Worm (Caenorhabditis elegans) whole organism, L4 larva: ENCODE results near the gene amx-1.

Experiments used
- F44E2.7 ChIP-seq: fragments of 200-800 bp; sonication (Bioruptor generic); IDR thresholded peaks from 2 replicates; pipeline ENCODE4 v2.1.2; 2022; ENCODE audit warnings: missing genetic modification characterization, missing compliant biosample characterization
- ZK337.2 ChIP-seq: fragments of 200-800 bp; sonication (Bioruptor generic); IDR thresholded peaks from 2 replicates; pipeline ENCODE4 v1.3.6; 2022; ENCODE audit warnings: missing genetic modification reagents, missing genetic modification characterization, missing compliant biosample characterization
- aly-2 ChIP-seq: sonication (generic microtip); optimal IDR thresholded peaks from 2 replicates; lab custom pipeline; 2018; ENCODE audit warnings: missing biosample characterization, missing genetic modification characterization
- ceh-20 ChIP-seq: fragments of 200-800 bp; sonication (Bioruptor generic); IDR thresholded peaks from 2 replicates; pipeline ENCODE4 v1.3.6; 2022; ENCODE audit warnings: missing genetic modification reagents, missing genetic modification characterization, missing compliant biosample characterization
- cey-2 ChIP-seq: sonication (generic microtip); optimal IDR thresholded peaks from 3 replicates; lab custom pipeline; 2017; ENCODE audit warnings: missing genetic modification characterization, mild to moderate bottlenecking, missing compliant biosample characterization, antibody characterized with exemption, borderline replicate concordance; ENCODE audit not compliant: insufficient read depth
- ctbp-1 ChIP-seq: fragments of 200-800 bp; sonication (Bioruptor generic); IDR thresholded peaks from 2 replicates; pipeline ENCODE4 v1.3.6; 2022; ENCODE audit warnings: missing genetic modification reagents, missing genetic modification characterization, missing compliant biosample characterization
- daf-12 ChIP-seq: fragments of 150-350 bp; optimal IDR thresholded peaks from 2 replicates; lab custom pipeline; 2014; ENCODE audit warnings: missing biosample characterization, missing genetic modification reagents, missing genetic modification characterization
- daf-16 ChIP-seq, 3 experiments: sonication (generic microtip); optimal IDR thresholded peaks; 2 replicates each; lab custom pipeline; 2016 to 2017; ENCODE audit warnings: missing genetic modification characterization in 3 of 3, missing genetic modification reagents in 3 of 3, mild to moderate bottlenecking in 2 of 3, missing compliant biosample characterization in 2 of 3, missing biosample characterization in 1 of 3, moderate library complexity in 1 of 3
- dmd-6 ChIP-seq: fragments of 200-800 bp; sonication (Bioruptor generic); IDR thresholded peaks from 2 replicates; pipeline ENCODE4 v1.3.6; 2022; ENCODE audit warnings: missing genetic modification reagents, missing genetic modification characterization, missing compliant biosample characterization
- dmd-8 ChIP-seq: fragments of 200-800 bp; sonication (Bioruptor generic); IDR thresholded peaks from 2 replicates; pipeline ENCODE4 v1.3.6; 2022; ENCODE audit warnings: missing genetic modification characterization, missing compliant biosample characterization
- dpl-1 ChIP-seq: fragments of 150-350 bp; optimal IDR thresholded peaks from 2 replicates; lab custom pipeline; 2014; ENCODE audit warnings: missing biosample characterization, missing genetic modification reagents, missing genetic modification characterization
- dve-1 ChIP-seq: sonication (generic microtip); optimal IDR thresholded peaks from 2 replicates; lab custom pipeline; 2017; ENCODE audit warnings: antibody characterized with exemption, mild to moderate bottlenecking, missing genetic modification characterization, missing compliant biosample characterization; ENCODE audit not compliant: insufficient read depth
- egl-27 ChIP-seq: sonication (generic microtip); optimal IDR thresholded peaks from 3 replicates; lab custom pipeline; 2017; ENCODE audit warnings: missing biosample characterization, missing genetic modification reagents, missing genetic modification characterization
- fkh-10 ChIP-seq: fragments of 150-350 bp; optimal IDR thresholded peaks from 2 replicates; lab custom pipeline; 2014; ENCODE audit warnings: missing biosample characterization, missing genetic modification reagents, missing genetic modification characterization
- hif-1 ChIP-seq, 2 experiments: sonication (generic microtip); optimal IDR thresholded peaks; 2 replicates each; lab custom pipeline; 2016 to 2017; ENCODE audit warnings: missing compliant biosample characterization in 2 of 2, missing genetic modification characterization in 2 of 2, missing genetic modification reagents in 2 of 2, missing genotype in 2 of 2, mild to moderate bottlenecking in 1 of 2
- hlh-11 ChIP-seq: fragments of 200-800 bp; sonication (Bioruptor generic); optimal IDR thresholded peaks from 2 replicates; lab custom pipeline; 2018; ENCODE audit warnings: mild to moderate bottlenecking, missing genetic modification characterization, missing compliant biosample characterization
- hlh-30 ChIP-seq: sonication (generic microtip); optimal IDR thresholded peaks from 2 replicates; lab custom pipeline; 2017; ENCODE audit warnings: antibody characterized with exemption, mild to moderate bottlenecking, missing genetic modification characterization, missing compliant biosample characterization; ENCODE audit not compliant: insufficient read depth
- lin-1 ChIP-seq: fragments of 200-800 bp; sonication (Bioruptor generic); IDR thresholded peaks from 2 replicates; pipeline ENCODE4 v1.3.6; 2022; ENCODE audit warnings: missing genetic modification reagents, missing genetic modification characterization, missing compliant biosample characterization
- lin-13 ChIP-seq: fragments of 150-350 bp; optimal IDR thresholded peaks from 2 replicates; lab custom pipeline; 2014; ENCODE audit warnings: missing biosample characterization, missing genetic modification reagents, missing genetic modification characterization
- lir-3 ChIP-seq: sonication (generic microtip); optimal IDR thresholded peaks from 2 replicates; lab custom pipeline; 2016; ENCODE audit warnings: mild to moderate bottlenecking, missing genetic modification characterization, missing compliant biosample characterization
- lsy-2 ChIP-seq, 2 experiments: fragments of 150-350 bp in 1 of 2; sonication (generic microtip) in 1 of 2; optimal IDR thresholded peaks; 2 replicates each; lab custom pipeline; 2014 to 2017; ENCODE audit warnings: missing biosample characterization in 2 of 2, missing genetic modification characterization in 2 of 2
- madf-5 ChIP-seq, 2 experiments: fragments of 200-800 bp; sonication (Bioruptor generic); IDR thresholded peaks; 2 replicates each; pipeline ENCODE4 v1.3.6; 2022; ENCODE audit warnings: missing compliant biosample characterization in 2 of 2, missing genetic modification characterization in 2 of 2
- madf-9 ChIP-seq: fragments of 200-800 bp; sonication (Bioruptor generic); conservative IDR thresholded peaks from 2 replicates; pipeline ENCODE4 v1.3.6; 2022; ENCODE audit warnings: missing genetic modification reagents, missing genetic modification characterization, missing compliant biosample characterization
- mdl-1 ChIP-seq, 2 experiments: fragments of 150-350 bp in 1 of 2; sonication (generic microtip) in 1 of 2; optimal IDR thresholded peaks; 2 replicates each; lab custom pipeline; 2014 to 2017; ENCODE audit warnings: missing biosample characterization in 2 of 2, missing genetic modification characterization in 2 of 2
- mdt-29 ChIP-seq: fragments of 200-800 bp; sonication (Bioruptor generic); IDR thresholded peaks from 2 replicates; pipeline ENCODE4 v1.3.6; 2022; ENCODE audit warnings: missing genetic modification reagents, missing genetic modification characterization, missing compliant biosample characterization
- mep-1 ChIP-seq: fragments of 150-350 bp; sonication (generic microtip); optimal IDR thresholded peaks from 3 replicates; lab custom pipeline; 2014; ENCODE audit warnings: missing biosample characterization, missing genetic modification characterization
- mxl-3 ChIP-seq: fragments of 200-800 bp; sonication (Bioruptor generic); optimal IDR thresholded peaks from 2 replicates; lab custom pipeline; 2018; ENCODE audit warnings: mild to moderate bottlenecking, missing genetic modification characterization, missing compliant biosample characterization
- nhr-10 ChIP-seq: fragments of 150-350 bp; optimal IDR thresholded peaks from 2 replicates; lab custom pipeline; 2014; ENCODE audit warnings: missing biosample characterization, missing genetic modification characterization
- nhr-111 ChIP-seq: fragments of 200-800 bp; sonication (Bioruptor generic); optimal IDR thresholded peaks from 2 replicates; lab custom pipeline; 2018; ENCODE audit warnings: mild to moderate bottlenecking, missing genetic modification characterization, missing compliant biosample characterization
- nhr-28 ChIP-seq: fragments of 150-350 bp; optimal IDR thresholded peaks from 2 replicates; lab custom pipeline; 2014; ENCODE audit warnings: missing biosample characterization, missing genetic modification characterization
- nhr-41 ChIP-seq: fragments of 200-800 bp; sonication (Bioruptor generic); IDR thresholded peaks from 2 replicates; pipeline ENCODE4 v1.3.6; 2022; ENCODE audit warnings: missing genetic modification reagents, missing genetic modification characterization, missing compliant biosample characterization
- nhr-42 ChIP-seq: fragments of 200-800 bp; sonication (Bioruptor generic); IDR thresholded peaks from 2 replicates; pipeline ENCODE4 v1.3.6; 2022; ENCODE audit warnings: missing genetic modification characterization, missing compliant biosample characterization
- php-3 ChIP-seq: fragments of 200-800 bp; sonication (Bioruptor generic); IDR thresholded peaks from 2 replicates; pipeline ENCODE4 v1.3.6; 2022; ENCODE audit warnings: missing genetic modification reagents, missing genetic modification characterization, missing compliant biosample characterization
- saeg-2 ChIP-seq: fragments of 200-800 bp; sonication (Bioruptor generic); IDR thresholded peaks from 2 replicates; pipeline ENCODE4 v1.3.6; 2022; ENCODE audit warnings: missing genetic modification reagents, missing genetic modification characterization, missing compliant biosample characterization
- skn-1 ChIP-seq: fragments of 150-350 bp; optimal IDR thresholded peaks from 2 replicates; lab custom pipeline; 2014; ENCODE audit warnings: missing biosample characterization, missing genetic modification characterization
- snpc-1.2 ChIP-seq: fragments of 200-800 bp; sonication (Bioruptor generic); IDR thresholded peaks from 2 replicates; pipeline ENCODE4 v1.3.6; 2022; ENCODE audit warnings: missing genetic modification reagents, missing genetic modification characterization, missing compliant biosample characterization
- snpc-4 ChIP-seq: fragments of 150-350 bp; optimal IDR thresholded peaks from 2 replicates; lab custom pipeline; 2014; ENCODE audit warnings: missing biosample characterization, missing genetic modification characterization
- tag-97 ChIP-seq: fragments of 200-800 bp; sonication (Bioruptor generic); IDR thresholded peaks from 2 replicates; pipeline ENCODE4 v1.3.6; 2022; ENCODE audit warnings: missing genetic modification characterization, missing compliant biosample characterization
- unc-130 ChIP-seq: sonication (generic microtip); optimal IDR thresholded peaks from 2 replicates; lab custom pipeline; 2016; ENCODE audit warnings: missing genetic modification reagents, missing genetic modification characterization, missing compliant biosample characterization
- unc-39 ChIP-seq: sonication (generic microtip); optimal IDR thresholded peaks from 2 replicates; lab custom pipeline; 2017; ENCODE audit warnings: missing biosample characterization, missing genetic modification characterization
- unc-62 ChIP-seq, 3 experiments: fragments of 150-350 bp in 1 of 3; sonication (generic microtip); optimal IDR thresholded peaks in 2 of 3; peaks in 1 of 3; 1 replicate in 1 of 3; 2 replicates in 2 of 3; lab custom pipeline; 2014 to 2017; ENCODE audit warnings: missing biosample characterization in 3 of 3, missing genetic modification characterization in 3 of 3, missing genetic modification reagents in 3 of 3, missing genotype in 1 of 3
- zfp-3 ChIP-seq: fragments of 200-800 bp; sonication (Bioruptor generic); conservative IDR thresholded peaks from 2 replicates; pipeline ENCODE4 v1.3.6; 2022; ENCODE audit warnings: missing genetic modification reagents, missing genetic modification characterization, missing compliant biosample characterization
- zip-2 ChIP-seq: fragments of 150-350 bp; optimal IDR thresholded peaks from 2 replicates; lab custom pipeline; 2014; ENCODE audit warnings: missing biosample characterization, missing genetic modification characterization

Gene amx-1

ce11 chrIII:3874492-3874891 is 52.3 kb downstream of the amx-1 start:
- peak in 1 of 2 experiments; percentile 11 for TF ChIP-seq mdl-1 (tag; optimal IDR thresholded peaks at IDR 0.05; lab: Kevin White, UChicago)
- no peak for TF ChIP-seq skn-1
- TF ChIP-seq unc-39 (tag; lab: Kevin White, UChicago): no peak
- TF ChIP-seq F44E2.7 (GFP tag; lab: Robert Waterston, UW): no peak
- no peak for TF ChIP-seq egl-27 (tag; lab: Kevin White, UChicago)
- TF ChIP-seq nhr-42: no peak
- peak in 1 of 2 experiments; percentile 41 for TF ChIP-seq unc-62 (GFP tag; optimal IDR thresholded peaks at IDR 0.05 in 1 of 2; lab: Kevin White, UChicago)
- TF ChIP-seq unc-62 (tag; optimal IDR thresholded peaks at IDR 0.05; lab: Kevin White, UChicago): no peak
- TF ChIP-seq nhr-10: no peak
- no peak for TF ChIP-seq fkh-10 (GFP tag; lab: Kevin White, UChicago)
- no peak for TF ChIP-seq mep-1 (tag; lab: Kevin White, UChicago)
- TF ChIP-seq mxl-3 (GFP tag; lab: Kevin White, UChicago): peak; percentile 38
- no peak for TF ChIP-seq nhr-28
- no peak for TF ChIP-seq aly-2
- no peak for TF ChIP-seq lin-1 (GFP tag; lab: Robert Waterston, UW)
- no peak for TF ChIP-seq lir-3 (tag; lab: Kevin White, UChicago)
- no peak for TF ChIP-seq madf-5 (GFP tag; IDR thresholded peaks at IDR 0.05; lab: Robert Waterston, UW)
- no peak; the same call in 1 of the 2 replicates for TF ChIP-seq madf-9 (GFP tag; lab: Robert Waterston, UW)
- no peak for TF ChIP-seq nhr-41
- peak; percentile 31 for TF ChIP-seq zip-2 (tag; lab: Kevin White, UChicago)
- TF ChIP-seq, all 104 proteins: peak for 4

ce11 chrIII:3874895-3875294 is 52.7 kb downstream of the amx-1 start:
- TF ChIP-seq daf-12 (tag; lab: Kevin White, UChicago) (no peak), php-3 (GFP tag; lab: Robert Waterston, UW) (no peak), zfp-3 (0 out of 2 replicates have a peak, but pooled peaks have one; percentile 14), nhr-28 (peak; percentile 67), daf-16 (GFP tag; optimal IDR thresholded peaks at IDR 0.05; lab: Kevin White, UChicago) (no peak), daf-16 (tag; optimal IDR thresholded peaks at IDR 0.05; lab: Kevin White, UChicago) (peak; percentile 17), hlh-30 (tag; lab: Kevin White, UChicago) (peak; percentile 30), dmd-6 (GFP tag; lab: Robert Waterston, UW) (peak; percentile 74), hif-1 (tag; optimal IDR thresholded peaks at IDR 0.05; lab: Kevin White, UChicago) (peak in 1 of 2 experiments; percentile 93), tag-97 (no peak), dve-1 (tag; lab: Kevin White, UChicago) (peak; percentile 47), hlh-11 (tag; lab: Kevin White, UChicago) (peak; percentile 35), ZK337.2 (GFP tag; lab: Robert Waterston, UW) (no peak), nhr-111 (GFP tag; lab: Kevin White, UChicago) (no peak), dmd-8 (no peak)

DNA sequence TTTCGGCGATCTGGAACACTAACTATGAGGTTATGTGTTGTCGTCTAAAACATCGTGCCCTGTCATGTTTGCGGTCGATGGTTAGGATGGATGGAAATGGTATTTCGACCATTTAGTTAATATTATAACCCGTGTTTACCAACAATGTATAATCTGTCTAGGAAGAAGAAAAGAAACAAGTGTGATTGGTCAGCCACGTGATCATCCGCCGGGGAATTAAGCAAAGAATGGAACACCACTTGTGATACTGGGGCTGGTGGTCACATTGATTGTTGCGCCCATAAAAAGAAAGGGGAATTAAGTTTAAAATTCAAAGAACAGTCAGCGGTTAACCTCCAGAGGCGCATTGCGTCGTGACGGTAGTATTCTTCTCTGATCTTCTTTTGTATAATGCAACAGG is 53.4 kb downstream of the amx-1 start:
- TF ChIP-seq ctbp-1 (no peak), saeg-2 (GFP tag; lab: Robert Waterston, UW) (no peak), mdt-29 (GFP tag; lab: Robert Waterston, UW) (peak; percentile 45; the same call in 1 of the 2 replicates), nhr-42 (no peak), skn-1 (no peak), lin-13 (GFP tag; lab: Kevin White, UChicago) (peak; percentile 19), mxl-3 (GFP tag; lab: Kevin White, UChicago) (peak; percentile 33), snpc-1.2 (GFP tag; lab: Robert Waterston, UW) (no peak), hlh-30 (tag; lab: Kevin White, UChicago) (peak; percentile 92), dmd-6 (GFP tag; lab: Robert Waterston, UW) (peak; percentile 42), ceh-20 (0 out of 2 replicates have a peak, but pooled peaks have one; percentile 27), daf-16 (GFP tag; optimal IDR thresholded peaks at IDR 0.05; lab: Kevin White, UChicago) (no peak), daf-16 (tag; optimal IDR thresholded peaks at IDR 0.05; lab: Kevin White, UChicago) (peak; percentile 60), dpl-1 (GFP tag; lab: Kevin White, UChicago) (peak; percentile 1), dve-1 (tag; lab: Kevin White, UChicago) (peak; percentile 81), mep-1 (tag; lab: Kevin White, UChicago) (peak; percentile 67), mdl-1 (tag; optimal IDR thresholded peaks at IDR 0.05; lab: Kevin White, UChicago) (peak in 1 of 2 experiments; percentile 6), snpc-4 (tag; lab: Kevin White, UChicago) (no peak), lsy-2 (tag; optimal IDR thresholded peaks at IDR 0.05; lab: Kevin White, UChicago) (peak in 1 of 2 experiments; percentile 42), cey-2 (tag; lab: Kevin White, UChicago) (peak; percentile 45), nhr-28 (peak; percentile 72), unc-130 (GFP tag; lab: Kevin White, UChicago) (no peak), unc-62 (GFP tag; optimal IDR thresholded peaks at IDR 0.05 in 1 of 2; lab: Kevin White, UChicago) (peak in 1 of 2 experiments; percentile 57), unc-62 (tag; optimal IDR thresholded peaks at IDR 0.05; lab: Kevin White, UChicago) (no peak), hlh-11 (tag; lab: Kevin White, UChicago) (peak; percentile 74)
